Fruit fly (Drosophila melanogaster) whole organism, embryonic: Measurements from ENCODE around the gene CG42395.

Source experiments
- BtbVII ChIP-seq: fragments of 200-800 bp; sonication (Bioruptor generic); optimal IDR thresholded peaks from 3 replicates; lab custom pipeline; 2017; ENCODE audit warnings: missing biosample characterization, mild to moderate bottlenecking, missing genetic modification characterization
- CG10979 ChIP-seq: fragments of 200-800 bp; sonication (Bioruptor generic); optimal IDR thresholded peaks from 2 replicates; lab custom pipeline; 2018; ENCODE audit warnings: missing biosample characterization, mild to moderate bottlenecking, missing genetic modification characterization, moderate library complexity
- CG11093 ChIP-seq: fragments of 200-800 bp; sonication (Bioruptor generic); IDR thresholded peaks from 3 replicates; pipeline ENCODE4 v1.3.6; 2022; ENCODE audit warnings: missing biosample characterization, missing genetic modification characterization
- CG12744 ChIP-seq: fragments of 200-800 bp; sonication (Bioruptor generic); optimal IDR thresholded peaks from 2 replicates; lab custom pipeline; 2016; ENCODE audit warnings: missing biosample characterization, missing genetic modification characterization
- CG13287 ChIP-seq: fragments of 200-800 bp; sonication (Bioruptor generic); IDR thresholded peaks from 2 replicates; pipeline ENCODE4 v1.3.6; 2022; ENCODE audit warnings: missing biosample characterization, missing genetic modification characterization; ENCODE audit not compliant: partially characterized antibody
- CG13775 ChIP-seq: fragments of 200-800 bp; sonication (Bioruptor generic); optimal IDR thresholded peaks from 3 replicates; lab custom pipeline; 2017; ENCODE audit warnings: missing biosample characterization, mild to moderate bottlenecking, missing genetic modification characterization
- CG14050 ChIP-seq: fragments of 200-800 bp; sonication (Bioruptor generic); IDR thresholded peaks from 3 replicates; pipeline ENCODE4 v1.3.6; 2022; ENCODE audit warnings: missing biosample characterization, missing genetic modification characterization
- CG14667 ChIP-seq: fragments of 200-800 bp; sonication (Bioruptor generic); IDR thresholded peaks from 2 replicates; pipeline ENCODE4 v1.3.6; 2022; ENCODE audit warnings: missing biosample characterization, missing genetic modification characterization
- CG14710 ChIP-seq: fragments of 200-800 bp; sonication (Bioruptor generic); optimal IDR thresholded peaks from 3 replicates; lab custom pipeline; 2019; ENCODE audit warnings: missing biosample characterization, mild to moderate bottlenecking, missing genetic modification characterization, moderate library complexity
- CG17186 ChIP-seq: fragments of 200-800 bp; sonication (Bioruptor generic); optimal IDR thresholded peaks from 3 replicates; lab custom pipeline; 2017; ENCODE audit warnings: missing biosample characterization, missing genetic modification reagents, missing genetic modification characterization
- CG17328 ChIP-seq: fragments of 200-800 bp; sonication (Bioruptor generic); IDR thresholded peaks from 2 replicates; pipeline ENCODE4 v1.3.6; 2022; ENCODE audit warnings: missing biosample characterization, missing genetic modification characterization
- CG18011 ChIP-seq: fragments of 200-800 bp; sonication (Bioruptor generic); optimal IDR thresholded peaks from 2 replicates; lab custom pipeline; 2017; ENCODE audit warnings: missing biosample characterization, missing genetic modification characterization, mild to moderate bottlenecking, moderate library complexity, missing genotype
- CG3407 ChIP-seq: fragments of 200-800 bp; sonication (Bioruptor generic); optimal IDR thresholded peaks from 2 replicates; lab custom pipeline; 2018; ENCODE audit warnings: missing biosample characterization, mild to moderate bottlenecking, missing genetic modification characterization
- CG42726 ChIP-seq: fragments of 200-800 bp; sonication (Bioruptor generic); IDR thresholded peaks from 2 replicates; pipeline ENCODE4 v1.3.6; 2022; ENCODE audit warnings: missing biosample characterization, missing genetic modification characterization; ENCODE audit not compliant: partially characterized antibody
- CG4360 ChIP-seq: fragments of 200-800 bp; sonication (Bioruptor generic); IDR thresholded peaks from 2 replicates; pipeline ENCODE4 v1.3.6; 2022; ENCODE audit warnings: missing biosample characterization, missing genetic modification characterization
- CG4404 ChIP-seq: fragments of 200-800 bp; sonication (Bioruptor generic); IDR thresholded peaks from 2 replicates; pipeline ENCODE4 v1.3.6; 2022; ENCODE audit warnings: missing biosample characterization, missing genetic modification characterization
- CG4424 ChIP-seq: fragments of 200-800 bp; sonication (Bioruptor generic); optimal IDR thresholded peaks from 3 replicates; lab custom pipeline; 2016; ENCODE audit warnings: missing biosample characterization, missing genetic modification characterization
- CG5245 ChIP-seq: fragments of 200-800 bp; sonication (Bioruptor generic); optimal IDR thresholded peaks from 3 replicates; lab custom pipeline; 2016; ENCODE audit warnings: missing biosample characterization, missing genetic modification characterization
- CG6689 ChIP-seq: fragments of 200-800 bp; sonication (Bioruptor generic); IDR thresholded peaks from 2 replicates; pipeline ENCODE4 v1.3.6; 2022; ENCODE audit warnings: missing biosample characterization, missing genetic modification characterization
- CG7357 ChIP-seq: fragments of 200-800 bp; sonication (Bioruptor generic); IDR thresholded peaks from 3 replicates; pipeline ENCODE4 v1.3.6; 2022; ENCODE audit warnings: missing biosample characterization, missing genetic modification characterization
- CG9609 ChIP-seq: fragments of 200-800 bp; sonication (Bioruptor generic); optimal IDR thresholded peaks from 3 replicates; lab custom pipeline; 2016; ENCODE audit warnings: missing biosample characterization, missing genetic modification characterization
- Dll ChIP-seq: fragments of 200-800 bp; sonication (Bioruptor generic); IDR thresholded peaks from 4 replicates; pipeline ENCODE4 v1.3.6; 2022; ENCODE audit warnings: missing biosample characterization, missing genetic modification characterization; ENCODE audit not compliant: partially characterized antibody
- Fer1 ChIP-seq: fragments of 200-800 bp; sonication (Bioruptor generic); optimal IDR thresholded peaks from 2 replicates; lab custom pipeline; 2017; ENCODE audit warnings: missing biosample characterization, mild to moderate bottlenecking, missing genetic modification characterization
- HmgZ ChIP-seq: fragments of 200-800 bp; sonication (Bioruptor generic); optimal IDR thresholded peaks from 2 replicates; lab custom pipeline; 2018; ENCODE audit warnings: missing biosample characterization, mild to moderate bottlenecking, missing genetic modification characterization
- Lim3 ChIP-seq: fragments of 200-800 bp; sonication (Bioruptor generic); IDR thresholded peaks from 2 replicates; pipeline ENCODE4 v1.3.6; 2022; ENCODE audit warnings: missing biosample characterization, missing genetic modification characterization
- MBD-R2 ChIP-seq: fragments of 200-800 bp; sonication (Bioruptor generic); IDR thresholded peaks from 2 replicates; pipeline ENCODE4 v1.3.6; 2022; ENCODE audit warnings: missing biosample characterization, missing genetic modification characterization
- MESR4 ChIP-seq: fragments of 200-800 bp; sonication (Bioruptor generic); optimal IDR thresholded peaks from 2 replicates; lab custom pipeline; 2018; ENCODE audit warnings: missing biosample characterization, mild to moderate bottlenecking, missing genetic modification characterization, moderate library complexity
- Max ChIP-seq: fragments of 200-800 bp; sonication (Bioruptor generic); optimal IDR thresholded peaks from 2 replicates; lab custom pipeline; 2016; ENCODE audit warnings: missing biosample characterization, mild to moderate bottlenecking, missing genetic modification characterization
- Rfx ChIP-seq: fragments of 200-800 bp; sonication (Bioruptor generic); IDR thresholded peaks from 2 replicates; pipeline ENCODE4 v1.3.6; 2022; ENCODE audit warnings: missing biosample characterization, missing genetic modification characterization
- Scr ChIP-seq: fragments of 200-800 bp; sonication (Bioruptor generic); IDR thresholded peaks from 2 replicates; pipeline ENCODE4 v1.3.6; 2022; ENCODE audit warnings: missing biosample characterization, missing genetic modification characterization; ENCODE audit not compliant: partially characterized antibody
- Side ChIP-seq: fragments of 200-800 bp; sonication (Bioruptor generic); optimal IDR thresholded peaks from 2 replicates; lab custom pipeline; 2016; ENCODE audit warnings: missing biosample characterization, missing genetic modification characterization
- br ChIP-seq: fragments of >200 bp; optimal IDR thresholded peaks from 2 replicates; lab custom pipeline; 2017
- cas ChIP-seq: fragments of 200-800 bp; sonication (Bioruptor generic); IDR thresholded peaks from 2 replicates; pipeline ENCODE4 v1.3.6; 2022; ENCODE audit warnings: missing biosample characterization, missing genetic modification characterization
- crol ChIP-seq: fragments of 200-800 bp; sonication (Bioruptor generic); IDR thresholded peaks from 2 replicates; pipeline ENCODE4 v1.3.6; 2022; ENCODE audit warnings: missing biosample characterization, missing genetic modification characterization
- emc ChIP-seq: fragments of 200-800 bp; sonication (Bioruptor generic); optimal IDR thresholded peaks from 2 replicates; lab custom pipeline; 2016; ENCODE audit warnings: missing biosample characterization, missing genetic modification characterization
- grn ChIP-seq: fragments of 200-800 bp; sonication (Bioruptor generic); optimal IDR thresholded peaks from 3 replicates; lab custom pipeline; 2017; ENCODE audit warnings: missing biosample characterization, missing genetic modification characterization
- hbn ChIP-seq: fragments of 200-800 bp; sonication (Bioruptor generic); IDR thresholded peaks from 2 replicates; pipeline ENCODE4 v1.3.6; 2022; ENCODE audit warnings: missing biosample characterization, missing genetic modification characterization; ENCODE audit not compliant: partially characterized antibody
- jumu ChIP-seq: fragments of 200-800 bp; sonication (Bioruptor generic); optimal IDR thresholded peaks from 3 replicates; lab custom pipeline; 2016; ENCODE audit warnings: missing biosample characterization, missing genetic modification characterization
- kni ChIP-seq: fragments of 200-800 bp; sonication (Bioruptor generic); optimal IDR thresholded peaks from 3 replicates; lab custom pipeline; 2017; ENCODE audit warnings: mild to moderate bottlenecking, missing biosample characterization, missing genetic modification reagents, missing genetic modification characterization
- lab ChIP-seq: fragments of 200-800 bp; sonication (Bioruptor generic); optimal IDR thresholded peaks from 3 replicates; lab custom pipeline; 2017; ENCODE audit warnings: missing biosample characterization, missing genetic modification characterization, mild to moderate bottlenecking, moderate library complexity, missing genetic modification reagents
- lbe ChIP-seq: fragments of 200-800 bp; sonication (Bioruptor generic); optimal IDR thresholded peaks from 2 replicates; lab custom pipeline; 2016; ENCODE audit warnings: missing biosample characterization, mild to moderate bottlenecking, missing genetic modification characterization
- lilli ChIP-seq: fragments of 200-800 bp; sonication (Bioruptor generic); optimal IDR thresholded peaks from 3 replicates; lab custom pipeline; 2016; ENCODE audit warnings: missing biosample characterization, missing genetic modification characterization
- lola ChIP-seq, 3 experiments: fragments of >200 bp in 2 of 3; fragments of 200-800 bp in 1 of 3; sonication (Bioruptor generic) in 1 of 3; optimal IDR thresholded peaks; 2 replicates each; lab custom pipeline; 2017 to 2019; ENCODE audit warnings: missing biosample characterization in 3 of 3, missing genetic modification characterization in 3 of 3, mild to moderate bottlenecking in 1 of 3, moderate library complexity in 1 of 3
- p53 ChIP-seq: fragments of 200-800 bp; sonication (Bioruptor generic); optimal IDR thresholded peaks from 2 replicates; lab custom pipeline; 2016; ENCODE audit warnings: missing biosample characterization, missing genetic modification characterization
- scrt ChIP-seq: fragments of 200-800 bp; sonication (Bioruptor generic); optimal IDR thresholded peaks from 2 replicates; lab custom pipeline; 2018; ENCODE audit warnings: missing biosample characterization, mild to moderate bottlenecking, missing genetic modification characterization, moderate library complexity
- sens ChIP-seq: fragments of 200-800 bp; sonication (Bioruptor generic); peaks from one replicate; lab custom pipeline; 2016; ENCODE audit warnings: missing biosample characterization, missing genetic modification characterization
- shn ChIP-seq: fragments of 200-800 bp; sonication (Bioruptor generic); optimal IDR thresholded peaks from 3 replicates; lab custom pipeline; 2016; ENCODE audit warnings: missing biosample characterization, missing genetic modification characterization
- trem ChIP-seq: fragments of 200-800 bp; optimal IDR thresholded peaks from 3 replicates; lab custom pipeline; 2019; ENCODE audit warnings: missing biosample characterization, mild to moderate bottlenecking, missing genetic modification characterization, moderate library complexity
- unc-4 ChIP-seq: fragments of 200-800 bp; sonication (Bioruptor generic); IDR thresholded peaks from 2 replicates; pipeline ENCODE4 v1.3.6; 2022; ENCODE audit warnings: missing biosample characterization, missing genetic modification characterization; ENCODE audit not compliant: partially characterized antibody
- wdn ChIP-seq: fragments of 200-800 bp; sonication (Bioruptor generic); IDR thresholded peaks from 2 replicates; pipeline ENCODE4 v1.3.6; 2022; ENCODE audit warnings: missing biosample characterization, missing genetic modification characterization
- zen ChIP-seq: fragments of 200-800 bp; sonication (Bioruptor generic); optimal IDR thresholded peaks from 3 replicates; lab custom pipeline; 2018; ENCODE audit warnings: missing biosample characterization, mild to moderate bottlenecking, missing genetic modification characterization, moderate library complexity

The CG42395 gene

DNA sequence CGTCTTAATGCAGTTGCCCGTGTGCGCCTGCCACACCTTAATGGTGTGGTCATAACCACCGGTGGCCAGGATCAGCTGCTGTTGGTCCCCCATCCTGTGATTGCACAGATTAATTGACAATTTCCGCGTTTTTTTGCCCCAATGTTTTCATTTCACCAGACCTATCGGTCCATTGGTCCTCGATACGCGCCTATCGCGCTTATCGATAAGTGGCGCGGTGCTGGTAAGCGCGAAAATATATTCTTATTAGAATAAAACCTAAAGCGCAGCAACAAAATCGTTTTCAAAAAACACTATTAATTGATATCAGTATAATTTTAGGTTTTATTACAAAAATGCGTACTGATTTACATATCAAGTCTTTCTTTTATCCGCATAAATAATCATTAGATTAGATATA is 29.7 kb upstream of the CG42395 start, which contains the start of gene Lst8 (continued):
- TF ChIP-seq Side (GFP tag; lab: Kevin White, UChicago) (no peak), shn (GFP tag; lab: Kevin White, UChicago) (no peak), p53 (GFP tag; lab: Kevin White, UChicago) (peak; percentile 6), grn (GFP tag; lab: Kevin White, UChicago) (no peak), CG3407 (GFP tag; lab: Kevin White, UChicago) (no peak), CG4360 (GFP tag; lab: Robert Waterston, UW) (no peak), hbn (peak; percentile 62), MESR4 (peak; percentile 48), lola (GFP tag; optimal IDR thresholded peaks at IDR 0.05; lab: Kevin White, UChicago) (no peak), CG4424 (no peak), CG14710 (no peak), Scr (GFP tag; lab: Robert Waterston, UW) (peak; percentile 69), CG5245 (GFP tag; lab: Kevin White, UChicago) (no peak), Lim3 (GFP tag; lab: Robert Waterston, UW) (no peak), lab (GFP tag; lab: Kevin White, UChicago) (no peak), CG14050 (GFP tag; lab: Robert Waterston, UW) (no peak), CG11093 (GFP tag; lab: Robert Waterston, UW) (no peak), zen (no peak), Rfx (peak; percentile 39; the same call in 1 of the 2 replicates), unc-4 (GFP tag; lab: Robert Waterston, UW) (peak; percentile 69), CG14667 (GFP tag; lab: Robert Waterston, UW) (no peak), crol (GFP tag; lab: Robert Waterston, UW) (no peak), kni (GFP tag; lab: Kevin White, UChicago) (no peak), scrt (GFP tag; lab: Kevin White, UChicago) (no peak), CG12744 (no peak), CG10979 (tag; lab: Kevin White, UChicago) (no peak), CG13287 (peak; percentile 82), CG13775 (GFP tag; lab: Kevin White, UChicago) (no peak), wdn (GFP tag; lab: Robert Waterston, UW) (no peak), CG9609 (GFP tag; lab: Kevin White, UChicago) (no peak), emc (no peak), Fer1 (GFP tag; lab: Kevin White, UChicago) (peak; percentile 2), lilli (peak; percentile 23), BtbVII (no peak), sens (peak; percentile 79), lbe (peak; percentile 8), MBD-R2 (GFP tag; lab: Robert Waterston, UW) (peak; percentile 70), jumu (GFP tag; lab: Kevin White, UChicago) (no peak), HmgZ (peak; percentile 22), CG18011 (GFP tag; lab: Kevin White, UChicago) (no peak), CG42726 (GFP tag; lab: Robert Waterston, UW) (0 out of 2 replicates have a peak, but pooled peaks have one; percentile 9), cas (no peak), CG4404 (GFP tag; lab: Robert Waterston, UW) (no peak), br (lab: Kevin White, UChicago) (no peak), Dll (peak; percentile 61; the same call in 3 of the 4 replicates), CG17186 (GFP tag; lab: Kevin White, UChicago) (peak; percentile 18), trem (tag; lab: Kevin White, UChicago) (peak; percentile 29), Max (GFP tag; lab: Kevin White, UChicago) (no peak), CG17328 (no peak), CG7357 (GFP tag; lab: Robert Waterston, UW) (no peak), CG6689 (GFP tag; lab: Robert Waterston, UW) (no peak)
- TF ChIP-seq, all 482 proteins: peak for 54
